Worm (Caenorhabditis elegans) whole organism, dauer: ENCODE measurements around the gene algn-11.

Source experiments
- unc-62 ChIP-seq: sonication (generic microtip); optimal IDR thresholded peaks from 2 replicates; lab custom pipeline; 2017; ENCODE audit warnings: missing biosample characterization, missing genetic modification reagents, missing genetic modification characterization

Gene algn-11

DNA sequence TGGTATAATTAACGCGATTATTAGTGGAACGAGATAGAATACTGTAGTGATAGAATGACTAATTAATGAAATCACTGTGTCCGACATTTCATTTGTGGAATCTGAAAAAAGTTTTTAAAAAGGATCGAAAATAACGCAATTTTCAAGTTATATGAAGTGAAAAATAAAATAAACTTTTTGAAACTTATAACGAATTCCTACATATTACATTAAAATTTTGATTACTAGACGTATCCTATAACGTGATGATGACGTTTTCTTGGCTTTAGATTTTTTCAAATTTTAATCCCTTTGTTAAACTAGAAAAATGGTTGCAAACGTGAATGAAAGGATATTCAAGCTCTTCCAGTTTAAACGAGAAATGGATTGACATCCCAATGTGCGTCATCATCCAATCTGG is at the start of gene algn-11:
algn-11 (minus strand) TSS at position 101 of the 400 bp plus-strand sequence.
- TF ChIP-seq unc-62 (GFP tag; lab: Kevin White, UChicago) = no peak

DNA sequence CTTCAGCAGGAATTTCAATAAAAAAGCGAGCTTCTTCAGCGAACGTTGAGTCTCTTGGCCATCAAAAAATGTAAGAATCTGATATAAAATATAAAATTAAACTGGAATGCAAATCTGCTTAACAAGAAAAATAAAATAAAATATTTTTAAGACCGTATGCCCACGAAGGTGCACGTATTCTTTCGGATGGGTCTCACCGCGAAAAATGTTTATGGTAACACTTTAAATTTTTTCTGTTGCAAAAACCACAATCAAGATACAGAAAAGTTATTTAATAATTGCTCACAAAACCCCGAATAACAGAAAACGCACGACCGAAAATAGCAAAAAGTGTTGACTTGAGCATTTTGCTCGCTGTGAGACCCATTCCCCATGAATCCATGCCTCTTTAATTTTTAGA is 48.8 kb upstream of the algn-11 start:
- TF ChIP-seq unc-62 (GFP tag; lab: Kevin White, UChicago) = no peak

ce11 chrIII:7338693-7339092 is 48.3 kb upstream of the algn-11 start, which contains the start of gene kap-1:
Gene kap-1 (plus strand): TSS chrIII:7338835.
- TF ChIP-seq unc-62 (GFP tag; lab: Kevin White, UChicago) = no peak

- no peak for TF ChIP-seq unc-62 (GFP tag; lab: Kevin White, UChicago)
These were observed 47.6 kb upstream of the algn-11 start for ce11 chrIII:7338009-7338408.

DNA sequence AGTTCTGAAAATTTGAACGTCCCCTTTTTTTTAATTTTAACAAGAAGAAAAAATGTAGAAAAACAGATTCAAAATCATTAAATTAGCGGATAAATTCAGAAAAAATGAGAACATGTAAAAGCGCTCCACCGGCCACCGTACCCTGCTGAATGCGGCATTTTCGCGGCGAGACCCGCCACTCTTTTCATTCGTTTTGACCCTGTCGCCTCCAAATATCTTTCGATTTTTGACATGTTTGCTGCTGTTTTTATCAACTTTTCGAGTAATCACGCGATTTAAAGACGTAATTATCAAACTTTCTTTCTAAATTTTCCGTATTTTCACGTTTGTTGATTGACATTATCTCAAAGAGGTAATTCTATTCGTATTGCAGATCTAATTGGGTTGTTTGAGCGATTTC is 45.9 kb upstream of the algn-11 start, which contains the start of gene gsp-2:
gsp-2 (plus strand) TSS at position 374 of the 400 bp plus-strand sequence.
- TF ChIP-seq unc-62 (GFP tag; lab: Kevin White, UChicago) = no peak

DNA sequence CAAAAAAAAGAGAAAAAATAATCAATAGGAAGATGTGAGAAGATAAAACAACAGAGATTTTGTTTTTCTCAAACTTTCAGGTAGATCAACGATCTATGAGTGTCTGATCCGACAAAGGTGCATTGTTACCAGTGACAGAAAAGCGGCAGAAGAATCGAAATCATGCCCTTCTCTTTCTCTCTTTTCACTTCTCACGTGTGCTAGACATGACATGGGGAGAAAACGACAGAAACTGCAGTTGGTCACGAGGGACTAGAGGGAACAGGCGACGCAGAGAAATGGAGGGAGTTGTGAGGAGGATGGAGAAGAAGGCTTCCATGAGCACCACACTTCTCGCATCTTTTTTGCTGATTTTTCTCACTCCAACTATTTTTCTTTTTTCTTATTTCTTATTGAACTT is 44.9 kb upstream of the algn-11 start, which contains the start of gene F56C9.10:
F56C9.10 (minus strand) TSS at position 97 of the 400 bp plus-strand sequence.
- TF ChIP-seq unc-62 (GFP tag; lab: Kevin White, UChicago) = no peak

DNA sequence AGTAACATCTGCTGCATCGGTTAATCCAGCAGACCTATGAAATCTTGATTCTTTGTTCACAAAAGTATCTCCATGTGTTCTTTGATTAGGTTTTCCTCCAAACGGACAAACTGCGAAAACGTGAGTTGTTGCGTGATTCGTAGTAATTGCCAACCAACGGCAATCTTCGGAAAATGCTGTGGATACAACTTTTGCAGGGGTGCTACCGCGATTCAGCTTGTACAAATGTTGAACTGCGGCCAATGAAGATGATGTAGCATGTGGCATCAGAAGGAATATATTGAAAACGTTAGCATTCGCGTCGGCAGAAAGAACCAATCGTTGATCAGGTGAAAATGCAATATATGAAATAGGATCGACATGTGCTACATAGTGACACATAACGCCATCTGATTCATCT is 41.3 kb upstream of the algn-11 start:
- no peak for TF ChIP-seq unc-62 (GFP tag; lab: Kevin White, UChicago)

DNA sequence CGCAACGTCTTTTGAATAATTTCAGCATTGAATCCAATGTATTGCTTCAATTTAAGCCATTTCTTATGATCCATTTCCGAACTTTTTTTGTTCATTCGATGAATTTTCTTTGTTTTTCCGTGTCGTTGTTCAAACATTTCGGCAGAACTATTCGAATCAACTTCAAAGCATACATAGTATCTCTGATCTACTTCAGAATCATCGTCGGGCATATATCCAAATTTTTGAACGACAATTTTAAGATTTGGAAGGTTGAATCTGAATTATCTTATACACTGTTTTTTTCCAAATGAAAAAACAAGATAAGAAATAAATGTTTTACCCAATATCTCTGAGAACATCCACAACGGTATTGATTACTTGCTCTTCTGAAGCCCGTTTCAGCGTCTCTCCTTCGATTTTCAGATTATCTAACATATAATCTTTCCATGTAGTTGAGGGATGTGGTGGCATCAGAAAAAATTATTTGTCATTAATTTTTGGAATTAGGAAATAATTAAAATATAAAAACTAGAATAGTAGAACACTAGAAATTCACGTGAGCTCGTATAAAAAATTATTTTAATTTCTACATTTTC is 38.9 kb upstream of the algn-11 start, which contains the start of gene lab-2:
lab-2 (minus strand) TSS at position 453 of the 578 bp plus-strand sequence.
- TF ChIP-seq unc-62 (GFP tag; lab: Kevin White, UChicago) = no peak

DNA sequence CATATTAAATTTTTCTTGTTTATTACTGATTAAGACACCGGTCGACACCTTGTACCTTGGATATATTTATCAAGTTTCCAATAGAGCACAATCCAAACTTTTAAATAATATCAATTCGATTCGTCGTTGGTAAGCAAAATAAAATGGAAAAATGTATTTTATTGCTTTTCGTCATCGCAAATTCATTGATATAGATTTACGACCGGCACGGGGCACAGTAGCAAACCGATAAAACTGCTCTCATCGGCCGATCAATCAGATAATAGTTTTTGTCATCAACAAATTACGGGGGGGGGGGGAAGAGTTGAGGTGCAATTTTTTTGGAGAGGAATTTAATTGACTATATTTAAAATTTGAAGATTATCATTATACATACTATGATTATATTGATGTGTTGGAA is 33.0 kb upstream of the algn-11 start:
- no peak for TF ChIP-seq unc-62 (GFP tag; lab: Kevin White, UChicago)

DNA sequence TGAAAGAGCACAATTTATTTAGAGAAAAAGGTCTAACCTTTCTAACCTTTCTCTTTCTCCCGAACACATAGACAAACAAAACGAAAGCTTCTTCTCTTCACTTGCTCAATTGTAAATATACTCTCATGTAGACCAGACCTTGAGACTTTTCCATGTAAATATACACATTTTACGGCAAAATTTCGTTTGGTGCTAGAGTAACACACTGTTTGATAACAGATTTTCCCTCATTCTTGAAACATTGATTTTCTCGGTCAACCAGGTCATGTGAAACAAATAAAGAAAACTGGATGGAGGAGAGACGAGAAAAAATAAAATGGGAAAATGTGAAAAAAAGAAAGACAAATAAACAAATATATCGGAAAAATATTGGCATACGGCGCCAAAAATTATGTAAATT is 31.7 kb upstream of the algn-11 start:
- TF ChIP-seq unc-62 (GFP tag; lab: Kevin White, UChicago) = no peak

- TF ChIP-seq unc-62 (GFP tag; lab: Kevin White, UChicago) = no peak
These were observed 29.0 kb upstream of the algn-11 start, which contains the start of gene F56C9.8 for ce11 chrIII:7319390-7319789. Gene F56C9.8 (minus strand): TSS chrIII:7319509.

DNA sequence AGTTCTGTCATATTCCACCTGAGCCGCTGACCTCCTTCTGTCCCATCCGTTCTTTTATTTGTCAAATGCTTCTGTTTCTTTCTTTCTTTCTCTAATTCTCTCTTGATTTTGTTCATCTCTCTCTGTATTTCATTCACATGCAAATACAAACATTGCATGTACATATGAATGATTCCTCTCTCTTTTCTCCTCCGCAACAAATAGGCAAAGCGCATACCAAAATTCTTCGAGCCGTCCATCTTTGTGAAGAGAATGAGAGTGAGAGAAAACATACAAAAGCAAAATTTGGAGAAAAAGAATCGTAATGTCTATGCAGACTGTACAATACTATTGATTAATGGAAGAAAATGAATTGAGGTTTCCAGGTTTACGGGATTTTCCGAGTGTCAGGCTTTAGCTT is 27.0 kb upstream of the algn-11 start:
- TF ChIP-seq unc-62 (GFP tag; lab: Kevin White, UChicago) = no peak

ce11 chrIII:7314927-7315547 is 24.7 kb upstream of the algn-11 start, which contains the start of gene nspg-6:
Gene nspg-6 (minus strand): TSS chrIII:7314977.
- no peak for TF ChIP-seq unc-62 (GFP tag; lab: Kevin White, UChicago)

DNA sequence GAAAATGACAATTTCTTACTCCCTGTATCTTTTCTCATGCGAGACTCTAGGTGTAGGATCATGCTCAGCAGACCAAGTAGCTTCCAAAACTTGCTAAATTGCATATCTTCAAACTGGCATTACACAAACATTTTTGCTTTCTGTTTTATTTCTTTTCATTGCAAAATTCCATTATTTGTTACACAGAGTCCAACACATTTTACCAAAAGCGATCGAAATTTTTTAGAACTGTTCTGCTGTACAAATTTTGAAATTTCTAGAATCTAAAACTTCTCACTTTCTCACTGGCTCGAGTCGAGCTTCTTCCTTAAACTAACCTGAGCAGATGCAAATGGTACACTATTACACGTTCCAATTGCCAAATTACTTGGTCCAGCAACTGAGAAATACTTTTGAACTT is 24.1 kb upstream of the algn-11 start:
- no peak for TF ChIP-seq unc-62 (GFP tag; lab: Kevin White, UChicago)

DNA sequence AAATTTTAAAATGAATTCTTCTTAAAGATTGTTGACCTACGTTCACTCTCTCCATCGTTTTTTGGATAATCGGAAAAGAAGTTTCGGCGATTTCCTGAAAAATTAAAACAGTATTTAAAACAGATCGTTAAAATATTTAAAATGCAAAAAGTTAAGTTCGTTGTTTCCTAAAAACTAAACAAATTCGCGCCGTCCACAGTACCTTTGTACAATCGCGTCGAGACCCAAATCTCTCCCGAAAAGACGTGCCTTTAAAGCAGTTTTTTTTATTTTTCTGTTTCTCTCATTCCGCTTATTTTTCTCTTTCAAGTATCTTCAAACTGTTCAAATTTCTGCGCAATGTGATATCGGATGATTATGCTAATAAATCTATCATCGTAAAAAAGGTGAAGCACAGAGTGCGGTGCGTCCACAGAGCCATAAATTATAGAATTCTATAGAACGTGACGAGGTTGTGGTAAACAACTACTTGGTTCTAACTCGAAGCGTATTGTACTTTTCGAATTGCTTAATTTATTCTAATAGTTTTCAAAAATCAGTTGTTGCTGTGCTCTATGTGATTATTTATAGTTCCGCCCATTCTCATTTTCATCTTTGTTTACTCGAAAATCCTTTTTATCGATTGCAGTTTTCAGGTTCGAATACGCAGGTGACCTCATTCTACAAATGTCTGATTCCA is 20.4 kb upstream of the algn-11 start, which contains the start of the genes F56C9.6 and F56C9.3:
F56C9.6 (minus strand) TSS at position 112 of the 679 bp plus-strand sequence.
F56C9.3 (plus strand) TSS at position 629 of the 679 bp plus-strand sequence.
- no peak for TF ChIP-seq unc-62 (GFP tag; lab: Kevin White, UChicago)

- TF ChIP-seq unc-62 (GFP tag; lab: Kevin White, UChicago) = no peak
These were observed 18.3 kb upstream of the algn-11 start, which contains the start of gene acbp-4 for ce11 chrIII:7308600-7309109. Gene acbp-4 (minus strand): TSS chrIII:7309109.
